Worm (Caenorhabditis elegans) whole organism, late embryonic: ENCODE measurements around the gene T25D1.2.

Experiments used
- ceh-22 ChIP-seq: sonication (generic microtip); optimal IDR thresholded peaks from 2 replicates; lab custom pipeline; 2017; ENCODE audit warnings: missing biosample characterization, missing genetic modification characterization
- ceh-6 ChIP-seq: fragments of 200-800 bp; sonication (Bioruptor generic); optimal IDR thresholded peaks from 2 replicates; lab custom pipeline; 2018; ENCODE audit warnings: mild to moderate bottlenecking, missing genetic modification characterization, missing compliant biosample characterization
- elt-2 ChIP-seq: sonication (generic microtip); optimal IDR thresholded peaks from 2 replicates; lab custom pipeline; 2016; ENCODE audit warnings: missing genetic modification reagents, missing genetic modification characterization, missing compliant biosample characterization
- nhr-11 ChIP-seq: fragments of 150-350 bp; optimal IDR thresholded peaks from 2 replicates; lab custom pipeline; 2014; ENCODE audit warnings: missing biosample characterization, missing genetic modification characterization

DNA sequence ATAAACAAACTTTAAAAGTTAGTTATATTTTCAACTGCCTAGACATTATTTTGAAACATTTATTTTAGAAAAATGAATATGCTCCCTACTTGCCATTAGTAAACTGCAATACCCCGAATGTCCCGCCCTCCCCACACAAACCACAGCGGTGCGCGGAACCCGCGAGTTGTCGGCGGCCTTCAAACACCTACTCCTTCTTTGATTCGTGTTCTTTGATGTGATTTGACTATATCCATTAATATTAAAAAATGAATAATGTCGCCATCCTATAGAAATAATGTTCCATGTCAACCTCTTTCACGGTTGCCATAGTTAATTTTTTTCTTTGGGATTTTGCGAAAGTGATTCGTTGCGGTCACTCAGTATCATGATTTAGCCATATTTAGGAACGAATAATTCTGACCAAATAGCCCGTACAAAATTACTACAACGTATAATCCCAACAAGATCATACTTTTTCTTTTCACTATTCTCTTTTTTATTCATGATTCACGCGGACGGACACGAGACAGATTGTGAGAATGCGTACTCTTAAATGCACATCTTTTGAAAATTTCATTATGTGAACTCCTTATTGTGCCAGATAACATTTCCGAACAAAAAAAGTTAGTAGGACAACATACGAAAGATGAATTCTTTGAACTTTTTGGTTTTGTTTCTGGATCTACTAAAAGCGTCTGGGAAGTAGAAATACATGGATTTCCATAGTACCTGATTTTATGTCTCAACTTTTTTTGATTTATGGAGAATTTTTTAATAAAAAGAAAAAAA, 49.3 kb downstream of the T25D1.2 start:
- TF ChIP-seq nhr-11 (tag; lab: Kevin White, UChicago) (no peak), elt-2 (tag; lab: Kevin White, UChicago) (no peak), ceh-6 (no peak), ceh-22 (tag; lab: Kevin White, UChicago) (no peak)
